Worm (Caenorhabditis elegans): ENCODE data around the gene Y81G3A.1.
A peak's percentile ranks its signal among the peaks of the same experiment; 100 is the strongest.
"Not testable (repeated sequence)": the region's sequence is repeated elsewhere in the genome, so short reads cannot be mapped to it uniquely, and the experiment has no call there.

The Y81G3A.1 gene

ce11 chrII:13098175-13098574, 14.4 kb upstream of the Y81G3A.1 start, which contains the start of gene col-86:
col-86 (minus strand) TSS chrII:13098275.
- TF ChIP-seq snpc-1.2 (GFP tag; IDR thresholded peaks at IDR 0.05) = no peak
- TF ChIP-seq dmd-9 (GFP tag; IDR thresholded peaks at IDR 0.05) = no peak
- peak in 1 of 2 experiments; percentile 35 for TF ChIP-seq unc-62 (GFP tag; optimal IDR thresholded peaks at IDR 0.05 in 1 of 2)
- TF ChIP-seq unc-62 (tag; optimal IDR thresholded peaks at IDR 0.05) = no peak
- TF ChIP-seq ceh-28 (tag; optimal IDR thresholded peaks at IDR 0.05) = no peak
- no peak for TF ChIP-seq tag-97 (GFP tag; IDR thresholded peaks at IDR 0.05)

- TF ChIP-seq egl-43 (GFP tag; IDR thresholded peaks at IDR 0.05) (0 out of 2 replicates have a peak, but pooled peaks have one; percentile 27), egl-27 (tag; optimal IDR thresholded peaks at IDR 0.05) (no peak), ceh-28 (tag; optimal IDR thresholded peaks at IDR 0.05) (no peak), set-16 (GFP tag; IDR thresholded peaks at IDR 0.05) (peak; percentile 88)
These were observed 12.6 kb upstream of the Y81G3A.1 start for ce11 chrII:13096345-13096744.

- TF ChIP-seq ceh-32 (tag; optimal IDR thresholded peaks at IDR 0.05; ENCODE audit: poor library complexity) (no peak), dpl-1 (GFP tag; optimal IDR thresholded peaks at IDR 0.05) (no peak), unc-62 (GFP tag; optimal IDR thresholded peaks at IDR 0.05 in 1 of 2) (peak in 1 of 2 experiments; percentile 4), unc-62 (tag; optimal IDR thresholded peaks at IDR 0.05) (no peak), snpc-4 (tag; optimal IDR thresholded peaks at IDR 0.05) (no peak)
These were observed 8.1 kb upstream of the Y81G3A.1 start for ce11 chrII:13091857-13092256.

- no peak for TF ChIP-seq madf-9 (GFP tag; conservative IDR thresholded peaks at IDR 0.05)
- no peak for TF ChIP-seq ztf-7 (tag; optimal IDR thresholded peaks at IDR 0.05)
- TF ChIP-seq T26A8.4 (GFP tag; IDR thresholded peaks at IDR 0.05) = no peak
- no peak for TF ChIP-seq snpc-4 (tag; optimal IDR thresholded peaks at IDR 0.05)
- TF ChIP-seq zag-1 (tag; optimal IDR thresholded peaks at IDR 0.05) = no peak
- peak; percentile 21 for TF ChIP-seq aha-1 (tag)
- TF ChIP-seq daf-19 (GFP tag; conservative IDR thresholded peaks at IDR 0.05) = no peak
- TF ChIP-seq spr-1 (tag; optimal IDR thresholded peaks at IDR 0.05) = no peak
- TF ChIP-seq tag-97 (GFP tag; IDR thresholded peaks at IDR 0.05) = no peak
- TF ChIP-seq nhr-28 (tag; optimal IDR thresholded peaks at IDR 0.05) = peak; percentile 13
These were observed 7.4 kb upstream of the Y81G3A.1 start, which contains the start of gene Y81G3A.4 for ce11 chrII:13091123-13091522. Y81G3A.4 (plus strand) TSS chrII:13091423.

ce11 chrII:13085951-13086350, 2.2 kb upstream of the Y81G3A.1 start:
- no peak for TF ChIP-seq ztf-7 (tag; optimal IDR thresholded peaks at IDR 0.05)
- TF ChIP-seq unc-62 (GFP tag; optimal IDR thresholded peaks at IDR 0.05 in 1 of 2) = peak in 1 of 2 experiments; percentile 80
- no peak for TF ChIP-seq unc-62 (tag; optimal IDR thresholded peaks at IDR 0.05)
- TF ChIP-seq aha-1 (tag) = peak; percentile 92

- not testable (repeated sequence) for TF ChIP-seq nhr-77 (tag; optimal IDR thresholded peaks at IDR 0.05); dve-1 (tag; optimal IDR thresholded peaks at IDR 0.05; ENCODE audit: insufficient read depth); madf-9 (GFP tag; conservative IDR thresholded peaks at IDR 0.05)
These were observed 1.3 kb downstream of the Y81G3A.1 start, which contains the start of gene Y81G3A.6 for ce11 chrII:13082403-13082802. Y81G3A.6 (minus strand) TSS chrII:13082503.

ce11 chrII:13080607-13081006, 3.1 kb downstream of the Y81G3A.1 start, which contains the start of gene Y81G3A.2:
Y81G3A.2 (plus strand) TSS chrII:13080907.
- TF ChIP-seq unc-130 (GFP tag; optimal IDR thresholded peaks at IDR 0.05); Y105C5A.15 (GFP tag; IDR thresholded peaks at IDR 0.05); D1046.2 (GFP tag; IDR thresholded peaks at IDR 0.05): not testable (repeated sequence)

ce11 chrII:13078848-13079428, 4.8 kb downstream of the Y81G3A.1 start, which contains the start of gene F42G4.6:
F42G4.6 (plus strand) TSS chrII:13079378.
- no peak for TF ChIP-seq unc-130 (GFP tag; optimal IDR thresholded peaks at IDR 0.05)
- no peak for TF ChIP-seq snpc-4 (tag; optimal IDR thresholded peaks at IDR 0.05)
- no peak for TF ChIP-seq mxl-2 (GFP tag; conservative IDR thresholded peaks at IDR 0.05)
- TF ChIP-seq dmd-9 (GFP tag; IDR thresholded peaks at IDR 0.05) = no peak
- no peak for TF ChIP-seq zag-1 (tag; optimal IDR thresholded peaks at IDR 0.05)
- TF ChIP-seq pqm-1 (tag; optimal IDR thresholded peaks at IDR 0.05) = peak; percentile 79
- no peak for TF ChIP-seq zip-2 (tag; optimal IDR thresholded peaks at IDR 0.05)
- TF ChIP-seq nhr-76 (tag; optimal IDR thresholded peaks at IDR 0.05) = no peak
- TF ChIP-seq nhr-48 (tag; optimal IDR thresholded peaks at IDR 0.05) = peak; percentile 77
- no peak for TF ChIP-seq madf-9 (GFP tag; conservative IDR thresholded peaks at IDR 0.05)
- no peak for TF ChIP-seq sdz-12 (GFP tag; optimal IDR thresholded peaks at IDR 0.05)
- no peak for TF ChIP-seq fkh-10 (GFP tag; optimal IDR thresholded peaks at IDR 0.05)
- TF ChIP-seq lsy-2 (tag; optimal IDR thresholded peaks at IDR 0.05) = no peak
- TF ChIP-seq php-3 (GFP tag; IDR thresholded peaks at IDR 0.05) = peak; percentile 97
- peak; percentile 27 for TF ChIP-seq lin-13 (GFP tag; optimal IDR thresholded peaks at IDR 0.05)
- TF ChIP-seq hlh-30 (tag; optimal IDR thresholded peaks at IDR 0.05; ENCODE audit: insufficient read depth) = peak; percentile 33
